Worm (Caenorhabditis elegans) whole organism, L4/young adult: ENCODE results near the gene rpl-33.

Experiments
- dao-5 ChIP-seq: sonication (generic microtip); optimal IDR thresholded peaks from 2 replicates; lab custom pipeline; 2016; ENCODE audit warnings: missing genotype, missing genetic modification characterization, moderate library complexity, missing compliant biosample characterization
- him-1 ChIP-seq: sonication (generic microtip); optimal IDR thresholded peaks from 2 replicates; lab custom pipeline; 2016; ENCODE audit warnings: missing genotype, missing genetic modification reagents, missing genetic modification characterization, missing compliant biosample characterization

ce11 chrII:7139064-7139463, 33.7 kb downstream of the rpl-33 start:
- TF ChIP-seq him-1 (tag; lab: Kevin White, UChicago) (no peak), dao-5 (no peak)
